Fruit fly (Drosophila melanogaster): Measurements from ENCODE around the gene CG8939.

The CG8939 gene

dm6 chrX:15996831-15997230 lies at the start of gene CG8939:
TSS of gene CG8939 (plus strand) at chrX:15997016.
- TF ChIP-seq CG9948 (tag; optimal IDR thresholded peaks at IDR 0.05) (no peak), D1 (tag; optimal IDR thresholded peaks at IDR 0.05) (no peak), CG32121 (GFP tag; IDR thresholded peaks at IDR 0.05) (no peak), EcR (GFP tag; optimal IDR thresholded peaks at IDR 0.05) (no peak), CG8301 (tag; optimal IDR thresholded peaks at IDR 0.05) (no peak), Pif1B (GFP tag; optimal IDR thresholded peaks at IDR 0.05) (no peak), CG15710 (tag; optimal IDR thresholded peaks at IDR 0.05) (no peak), rn (GFP tag; IDR thresholded peaks at IDR 0.05) (no peak), fd96Ca (GFP tag; IDR thresholded peaks at IDR 0.05) (no peak), CG17806 (tag; optimal IDR thresholded peaks at IDR 0.05) (no peak), CG4496 (GFP tag; IDR thresholded peaks at IDR 0.05) (no peak), CG8159 (tag; optimal IDR thresholded peaks at IDR 0.05) (no peak), Snoo (tag; optimal IDR thresholded peaks at IDR 0.05) (no peak), Ets98B (GFP tag; IDR thresholded peaks at IDR 0.05) (no peak), CG14655 (GFP tag; optimal IDR thresholded peaks at IDR 0.05) (no peak), CG12605 (GFP tag; IDR thresholded peaks at IDR 0.05) (no peak), gl (tag; optimal IDR thresholded peaks at IDR 0.05) (no peak), CG13204 (GFP tag; optimal IDR thresholded peaks at IDR 0.05) (no peak)

- TF ChIP-seq CG10348 (GFP tag; IDR thresholded peaks at IDR 0.05) (no peak), fd96Ca (GFP tag; IDR thresholded peaks at IDR 0.05) (no peak), CG17806 (tag; optimal IDR thresholded peaks at IDR 0.05) (no peak), CG9948 (tag; optimal IDR thresholded peaks at IDR 0.05) (no peak), Pif1B (GFP tag; optimal IDR thresholded peaks at IDR 0.05) (no peak), CG13204 (GFP tag; optimal IDR thresholded peaks at IDR 0.05) (no peak), CG14655 (GFP tag; optimal IDR thresholded peaks at IDR 0.05) (no peak), Ets98B (GFP tag; IDR thresholded peaks at IDR 0.05) (no peak), CG8159 (tag; optimal IDR thresholded peaks at IDR 0.05) (no peak), gl (tag; optimal IDR thresholded peaks at IDR 0.05) (no peak), CG34367 (tag; optimal IDR thresholded peaks at IDR 0.05) (no peak), rn (GFP tag; IDR thresholded peaks at IDR 0.05) (no peak), CG4496 (GFP tag; IDR thresholded peaks at IDR 0.05) (no peak), D1 (tag; optimal IDR thresholded peaks at IDR 0.05) (no peak), CG8301 (tag; optimal IDR thresholded peaks at IDR 0.05) (no peak), EcR (GFP tag; optimal IDR thresholded peaks at IDR 0.05) (no peak), Snoo (tag; optimal IDR thresholded peaks at IDR 0.05) (no peak), CG15710 (tag; optimal IDR thresholded peaks at IDR 0.05) (no peak), Pif1A (GFP tag; optimal IDR thresholded peaks at IDR 0.05) (no peak), CG32121 (GFP tag; IDR thresholded peaks at IDR 0.05) (no peak)
These were observed 46.8 kb upstream of the CG8939 start for dm6 chrX:15950056-15950455.

dm6 chrX:15969577-15969976 lies 27.2 kb upstream of the CG8939 start:
- TF ChIP-seq CG14655 (GFP tag; optimal IDR thresholded peaks at IDR 0.05): no peak
- no peak for TF ChIP-seq CG17806 (tag; optimal IDR thresholded peaks at IDR 0.05)
- TF ChIP-seq CG32121 (GFP tag; IDR thresholded peaks at IDR 0.05): no peak
- TF ChIP-seq CG13204 (GFP tag; optimal IDR thresholded peaks at IDR 0.05): no peak
- no peak for TF ChIP-seq CG8159 (tag; optimal IDR thresholded peaks at IDR 0.05)
- no peak for TF ChIP-seq fd96Ca (GFP tag; IDR thresholded peaks at IDR 0.05)
- TF ChIP-seq CG12605 (GFP tag; IDR thresholded peaks at IDR 0.05): no peak
- no peak for TF ChIP-seq gl (tag; optimal IDR thresholded peaks at IDR 0.05)
- TF ChIP-seq Pif1B (GFP tag; optimal IDR thresholded peaks at IDR 0.05): no peak
- no peak for TF ChIP-seq CG34367 (tag; optimal IDR thresholded peaks at IDR 0.05)
- TF ChIP-seq Pif1A (GFP tag; optimal IDR thresholded peaks at IDR 0.05): no peak
- TF ChIP-seq CG9948 (tag; optimal IDR thresholded peaks at IDR 0.05): no peak
- no peak for TF ChIP-seq CG8301 (tag; optimal IDR thresholded peaks at IDR 0.05)
- no peak for TF ChIP-seq rn (GFP tag; IDR thresholded peaks at IDR 0.05)
- no peak for TF ChIP-seq CG4496 (GFP tag; IDR thresholded peaks at IDR 0.05)
- TF ChIP-seq CG10348 (GFP tag; IDR thresholded peaks at IDR 0.05): no peak

dm6 chrX:15971574-15971973 lies 25.2 kb upstream of the CG8939 start:
- TF ChIP-seq CG13204 (GFP tag; optimal IDR thresholded peaks at IDR 0.05) (no peak), gl (tag; optimal IDR thresholded peaks at IDR 0.05) (no peak), rn (GFP tag; IDR thresholded peaks at IDR 0.05) (no peak), Ets98B (GFP tag; IDR thresholded peaks at IDR 0.05) (no peak), CG34367 (tag; optimal IDR thresholded peaks at IDR 0.05) (no peak), CG32121 (GFP tag; IDR thresholded peaks at IDR 0.05) (no peak), Pif1A (GFP tag; optimal IDR thresholded peaks at IDR 0.05) (no peak), CG10348 (GFP tag; IDR thresholded peaks at IDR 0.05) (no peak), CG12605 (GFP tag; IDR thresholded peaks at IDR 0.05) (no peak), CG4496 (GFP tag; IDR thresholded peaks at IDR 0.05) (no peak), CG14655 (GFP tag; optimal IDR thresholded peaks at IDR 0.05) (no peak), EcR (GFP tag; optimal IDR thresholded peaks at IDR 0.05) (no peak), CG15710 (tag; optimal IDR thresholded peaks at IDR 0.05) (no peak), CG9948 (tag; optimal IDR thresholded peaks at IDR 0.05) (no peak), CG17806 (tag; optimal IDR thresholded peaks at IDR 0.05) (no peak), Pif1B (GFP tag; optimal IDR thresholded peaks at IDR 0.05) (no peak)

- TF ChIP-seq CG4496 (GFP tag; IDR thresholded peaks at IDR 0.05) (no peak), CG8159 (tag; optimal IDR thresholded peaks at IDR 0.05) (no peak), Ets98B (GFP tag; IDR thresholded peaks at IDR 0.05) (no peak), EcR (GFP tag; optimal IDR thresholded peaks at IDR 0.05) (no peak), CG8301 (tag; optimal IDR thresholded peaks at IDR 0.05) (no peak), rn (GFP tag; IDR thresholded peaks at IDR 0.05) (no peak), CG15710 (tag; optimal IDR thresholded peaks at IDR 0.05) (no peak), CG9948 (tag; optimal IDR thresholded peaks at IDR 0.05) (no peak), CG32121 (GFP tag; IDR thresholded peaks at IDR 0.05) (no peak), Snoo (tag; optimal IDR thresholded peaks at IDR 0.05) (no peak), D1 (tag; optimal IDR thresholded peaks at IDR 0.05) (no peak), fd96Ca (GFP tag; IDR thresholded peaks at IDR 0.05) (no peak), CG10348 (GFP tag; IDR thresholded peaks at IDR 0.05) (no peak), CG13204 (GFP tag; optimal IDR thresholded peaks at IDR 0.05) (no peak), CG12605 (GFP tag; IDR thresholded peaks at IDR 0.05) (no peak), Pif1A (GFP tag; optimal IDR thresholded peaks at IDR 0.05) (no peak), CG14655 (GFP tag; optimal IDR thresholded peaks at IDR 0.05) (no peak), CG17806 (tag; optimal IDR thresholded peaks at IDR 0.05) (no peak), Pif1B (GFP tag; optimal IDR thresholded peaks at IDR 0.05) (no peak), CG34367 (tag; optimal IDR thresholded peaks at IDR 0.05) (no peak)
These were observed 23.6 kb upstream of the CG8939 start, which contains the start of gene mmd for dm6 chrX:15973157-15973774. TSS of gene mmd (minus strand) at chrX:15973159.

Data from whole organism, pupa.